Fruit fly (Drosophila melanogaster) whole organism, embryonic: ENCODE measurements around the gene Glut3.

Experiments
- Asciz ChIP-seq: fragments of 200-800 bp; sonication (Bioruptor generic); optimal IDR thresholded peaks from 2 replicates; lab custom pipeline; 2017; ENCODE audit warnings: missing biosample characterization, mild to moderate bottlenecking, missing genetic modification characterization, missing genetic modification reagents
- Atf-2 ChIP-seq: fragments of 200-800 bp; sonication (Bioruptor generic); optimal IDR thresholded peaks from 2 replicates; lab custom pipeline; 2016; ENCODE audit warnings: missing biosample characterization, missing genetic modification characterization
- C15 ChIP-seq: fragments of 200-800 bp; sonication (Bioruptor generic); IDR thresholded peaks from 3 replicates; pipeline ENCODE4 v1.3.6; 2022; ENCODE audit warnings: missing biosample characterization, missing genetic modification characterization
- CG11247 ChIP-seq: fragments of 200-800 bp; sonication (Bioruptor generic); IDR thresholded peaks from 2 replicates; pipeline ENCODE4 v1.3.6; 2022; ENCODE audit warnings: missing biosample characterization, missing genetic modification characterization
- CG11456 ChIP-seq: fragments of 200-800 bp; sonication (Bioruptor generic); IDR thresholded peaks from 3 replicates; pipeline ENCODE4 v1.3.6; 2022; ENCODE audit warnings: missing biosample characterization, missing genetic modification characterization
- CG12155 ChIP-seq: fragments of 200-800 bp; sonication (Bioruptor generic); optimal IDR thresholded peaks from 3 replicates; lab custom pipeline; 2016; ENCODE audit warnings: missing biosample characterization, missing genetic modification characterization
- CG13775 ChIP-seq: fragments of 200-800 bp; sonication (Bioruptor generic); optimal IDR thresholded peaks from 3 replicates; lab custom pipeline; 2017; ENCODE audit warnings: missing biosample characterization, mild to moderate bottlenecking, missing genetic modification characterization
- CG15601 ChIP-seq: fragments of 200-800 bp; sonication (Bioruptor generic); optimal IDR thresholded peaks from 3 replicates; lab custom pipeline; 2019; ENCODE audit warnings: missing biosample characterization, mild to moderate bottlenecking, missing genetic modification characterization, moderate library complexity
- CG34376 ChIP-seq: fragments of 200-800 bp; sonication (Bioruptor generic); optimal IDR thresholded peaks from 2 replicates; lab custom pipeline; 2018; ENCODE audit warnings: missing biosample characterization, mild to moderate bottlenecking, missing genetic modification characterization
- CG4360 ChIP-seq: fragments of 200-800 bp; sonication (Bioruptor generic); IDR thresholded peaks from 2 replicates; pipeline ENCODE4 v1.3.6; 2022; ENCODE audit warnings: missing biosample characterization, missing genetic modification characterization
- CG6683 ChIP-seq: fragments of 200-800 bp; sonication (Bioruptor generic); optimal IDR thresholded peaks from 2 replicates; lab custom pipeline; 2017; ENCODE audit warnings: missing biosample characterization, mild to moderate bottlenecking, missing genetic modification characterization, missing genetic modification reagents
- CG7928 ChIP-seq: fragments of 200-800 bp; sonication (Bioruptor generic); optimal IDR thresholded peaks from 2 replicates; lab custom pipeline; 2017; ENCODE audit warnings: missing biosample characterization, mild to moderate bottlenecking, missing genetic modification characterization
- CG8388 ChIP-seq: fragments of 200-800 bp; sonication (Bioruptor generic); optimal IDR thresholded peaks from 2 replicates; lab custom pipeline; 2019; ENCODE audit warnings: missing biosample characterization, mild to moderate bottlenecking, missing genetic modification characterization, moderate library complexity
- Doc2 ChIP-seq: fragments of 200-800 bp; sonication (Bioruptor generic); IDR thresholded peaks from 2 replicates; pipeline ENCODE4 v1.3.6; 2022; ENCODE audit warnings: missing biosample characterization, missing genetic modification characterization
- ERR ChIP-seq: fragments of 200-800 bp; sonication (Bioruptor generic); optimal IDR thresholded peaks from 2 replicates; lab custom pipeline; 2016; ENCODE audit warnings: missing biosample characterization, missing genetic modification characterization
- Ets65A ChIP-seq: fragments of 200-800 bp; sonication (Bioruptor generic); peaks from one replicate; lab custom pipeline; 2016; ENCODE audit warnings: missing biosample characterization, missing genetic modification characterization
- HLH4C ChIP-seq: fragments of 200-800 bp; sonication (Bioruptor generic); IDR thresholded peaks from 3 replicates; pipeline ENCODE4 v1.3.6; 2022; ENCODE audit warnings: missing biosample characterization, missing genetic modification characterization; ENCODE audit not compliant: partially characterized antibody
- Hey ChIP-seq: fragments of 200-800 bp; sonication (Bioruptor generic); optimal IDR thresholded peaks from 3 replicates; lab custom pipeline; 2018; ENCODE audit warnings: missing biosample characterization, mild to moderate bottlenecking, missing genetic modification characterization
- Med ChIP-seq: fragments of 200-800 bp; sonication (Bioruptor generic); peaks from one replicate; lab custom pipeline; 2016; ENCODE audit warnings: missing biosample characterization, missing genetic modification characterization, mild to moderate bottlenecking, inconsistent platforms, moderate library complexity
- Nf-YB ChIP-seq: fragments of 200-800 bp; sonication (Bioruptor generic); optimal IDR thresholded peaks from 3 replicates; lab custom pipeline; 2019; ENCODE audit warnings: missing biosample characterization, mild to moderate bottlenecking, missing genetic modification characterization, moderate library complexity
- amos ChIP-seq: fragments of 200-800 bp; sonication (Bioruptor generic); IDR thresholded peaks from 2 replicates; pipeline ENCODE4 v1.3.6; 2022; ENCODE audit warnings: missing biosample characterization, missing genetic modification characterization; ENCODE audit not compliant: partially characterized antibody
- bowl ChIP-seq: fragments of 200-800 bp; sonication (Bioruptor generic); IDR thresholded peaks from 2 replicates; pipeline ENCODE4 v1.3.6; 2022; ENCODE audit warnings: missing biosample characterization, missing genetic modification characterization
- cad ChIP-seq: fragments of >200 bp; optimal IDR thresholded peaks from 2 replicates; lab custom pipeline; 2017; ENCODE audit warnings: missing biosample characterization, missing genetic modification characterization
- hb ChIP-seq: fragments of 200-800 bp; sonication (Bioruptor generic); IDR thresholded peaks from 3 replicates; pipeline ENCODE4 v1.3.6; 2022; ENCODE audit warnings: missing biosample characterization, missing genetic modification characterization; ENCODE audit not compliant: partially characterized antibody
- lmd ChIP-seq: fragments of 200-800 bp; sonication (Bioruptor generic); IDR thresholded peaks from 2 replicates; pipeline ENCODE4 v1.3.6; 2022; ENCODE audit warnings: missing biosample characterization, missing genetic modification characterization
- otp ChIP-seq: fragments of 200-800 bp; sonication (Bioruptor generic); IDR thresholded peaks from 3 replicates; pipeline ENCODE4, ENCODE4 v1.3.6; 2022; ENCODE audit warnings: missing biosample characterization, missing genetic modification characterization
- p53 ChIP-seq: fragments of 200-800 bp; sonication (Bioruptor generic); optimal IDR thresholded peaks from 2 replicates; lab custom pipeline; 2016; ENCODE audit warnings: missing biosample characterization, missing genetic modification characterization
- sc ChIP-seq, 3 experiments: fragments of >200 bp in 2 of 3; fragments of 200-800 bp in 1 of 3; sonication (Bioruptor generic) in 1 of 3; optimal IDR thresholded peaks; 2 replicates in 2 of 3; 3 replicates in 1 of 3; lab custom pipeline; 2017; ENCODE audit warnings: mild to moderate bottlenecking in 1 of 3, missing biosample characterization in 1 of 3, missing genetic modification characterization in 1 of 3, missing genetic modification reagents in 1 of 3
- stwl ChIP-seq: fragments of 200-800 bp; sonication (Bioruptor generic); optimal IDR thresholded peaks from 3 replicates; lab custom pipeline; 2018; ENCODE audit warnings: missing biosample characterization, mild to moderate bottlenecking, missing genetic modification characterization, moderate library complexity
- tll ChIP-seq, 2 experiments: fragments of 200-800 bp in 1 of 2; fragments of >200 bp in 1 of 2; sonication (Bioruptor generic) in 1 of 2; optimal IDR thresholded peaks; 2 replicates each; lab custom pipeline; 2017 to 2019; ENCODE audit warnings: missing biosample characterization in 2 of 2, missing genetic modification characterization in 2 of 2, mild to moderate bottlenecking in 1 of 2, moderate library complexity in 1 of 2
- tup ChIP-seq: fragments of 200-800 bp; sonication (Bioruptor generic); optimal IDR thresholded peaks from 2 replicates; lab custom pipeline; 2016; ENCODE audit warnings: missing biosample characterization, mild to moderate bottlenecking, missing genetic modification characterization, moderate library complexity
- wdn ChIP-seq: fragments of 200-800 bp; sonication (Bioruptor generic); IDR thresholded peaks from 2 replicates; pipeline ENCODE4 v1.3.6; 2022; ENCODE audit warnings: missing biosample characterization, missing genetic modification characterization
- wor ChIP-seq: fragments of 200-800 bp; sonication (Bioruptor generic); IDR thresholded peaks from 2 replicates; pipeline ENCODE4 v1.3.6; 2022; ENCODE audit warnings: missing biosample characterization, missing genetic modification characterization
- zen ChIP-seq: fragments of 200-800 bp; sonication (Bioruptor generic); optimal IDR thresholded peaks from 3 replicates; lab custom pipeline; 2018; ENCODE audit warnings: missing biosample characterization, mild to moderate bottlenecking, missing genetic modification characterization, moderate library complexity

Gene Glut3

DNA sequence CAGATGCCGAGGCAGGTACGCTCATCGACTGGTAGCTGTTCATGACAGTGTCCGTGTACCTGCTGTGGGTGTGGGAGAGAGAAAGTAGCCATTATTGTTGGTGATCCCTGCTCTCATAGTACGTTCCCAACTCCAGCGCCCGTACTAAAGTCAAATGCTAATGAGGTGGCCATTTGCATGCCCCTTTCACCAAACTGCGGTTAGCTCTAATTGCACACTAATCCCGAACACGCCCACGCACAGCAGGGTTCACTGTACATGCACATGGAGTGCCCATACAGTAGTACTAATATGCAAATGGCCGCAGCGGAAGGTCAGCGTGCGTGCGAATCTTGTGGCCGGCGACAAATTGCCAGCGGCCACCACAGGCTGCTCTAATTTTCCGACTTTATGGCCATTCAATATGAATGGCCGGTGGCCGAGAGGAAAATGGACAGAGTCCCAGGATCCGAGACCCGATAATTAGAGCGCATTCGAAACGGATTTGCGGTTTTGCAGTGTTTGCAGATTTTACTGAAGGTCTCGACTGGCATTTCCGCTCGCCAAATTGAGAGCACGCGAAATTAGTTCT is 38.2 kb downstream of the Glut3 start (continued):
- TF ChIP-seq Atf-2 = no peak
- TF ChIP-seq CG7928 (GFP tag; lab: Kevin White, UChicago) = no peak
- no peak for TF ChIP-seq C15
- peak in 1 of 2 experiments; percentile 99 for TF ChIP-seq tll (GFP tag; optimal IDR thresholded peaks at IDR 0.05; lab: Kevin White, UChicago)
- no peak for TF ChIP-seq Asciz
- no peak for TF ChIP-seq CG11456
- no peak for TF ChIP-seq lmd (GFP tag; lab: Robert Waterston, UW)
- TF ChIP-seq Med (GFP tag; lab: Kevin White, UChicago) = peak; percentile 56
- TF ChIP-seq wor = no peak
- no peak for TF ChIP-seq tup (GFP tag; lab: Kevin White, UChicago)
- no peak for TF ChIP-seq sc (optimal IDR thresholded peaks at IDR 0.05; lab: Kevin White, UChicago)
- no peak for TF ChIP-seq sc (GFP tag; optimal IDR thresholded peaks at IDR 0.05; lab: Kevin White, UChicago)
- no peak for TF ChIP-seq p53 (GFP tag; lab: Kevin White, UChicago)
- TF ChIP-seq bowl (GFP tag; lab: Robert Waterston, UW) = no peak
- no peak for TF ChIP-seq CG15601 (tag; lab: Kevin White, UChicago)
- no peak for TF ChIP-seq wdn
- no peak for TF ChIP-seq Hey (tag; lab: Kevin White, UChicago)
- peak; percentile 93 for TF ChIP-seq cad (GFP tag; lab: Kevin White, UChicago)
- TF ChIP-seq CG12155 (GFP tag; lab: Kevin White, UChicago) = no peak
- TF ChIP-seq ERR (GFP tag; lab: Kevin White, UChicago) = no peak
- no peak for TF ChIP-seq Doc2 (GFP tag; lab: Robert Waterston, UW)
- no peak for TF ChIP-seq CG34376 (GFP tag; lab: Kevin White, UChicago)
- TF ChIP-seq otp (GFP tag; lab: Robert Waterston, UW) = no peak
- TF ChIP-seq Nf-YB (GFP tag; lab: Kevin White, UChicago) = no peak
- TF ChIP-seq hb (GFP tag; lab: Robert Waterston, UW) = no peak
- no peak for TF ChIP-seq HLH4C (GFP tag; lab: Robert Waterston, UW)

DNA sequence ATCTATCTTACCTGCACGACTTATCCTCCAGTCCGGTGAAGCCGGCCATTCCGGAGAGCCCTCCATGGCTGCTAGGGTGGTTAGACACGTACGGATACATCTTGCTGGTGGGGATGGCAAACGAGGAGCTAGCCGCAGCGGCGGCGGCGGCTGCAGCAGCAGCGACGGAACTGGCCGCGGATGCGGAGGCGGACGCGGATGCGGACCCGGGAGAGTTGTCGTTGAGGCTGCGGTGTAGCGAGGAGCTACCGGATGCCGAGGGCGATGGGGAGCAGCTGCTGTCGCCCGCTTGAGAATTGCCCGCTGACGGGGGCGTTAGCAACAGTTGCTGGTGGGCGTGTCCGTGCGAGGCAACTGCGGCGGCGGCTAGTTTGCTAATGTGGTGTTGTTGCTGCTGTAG is 39.0 kb downstream of the Glut3 start:
- TF ChIP-seq Med (GFP tag; lab: Kevin White, UChicago) (peak; percentile 47), CG13775 (GFP tag; lab: Kevin White, UChicago) (peak; percentile 56), amos (GFP tag; lab: Robert Waterston, UW) (peak; percentile 8; the same call in 1 of the 2 replicates), Ets65A (peak; percentile 68), sc (optimal IDR thresholded peaks at IDR 0.05; lab: Kevin White, UChicago) (no peak), sc (GFP tag; optimal IDR thresholded peaks at IDR 0.05; lab: Kevin White, UChicago) (no peak)
- TF ChIP-seq, all 482 proteins: peak for 4

DNA sequence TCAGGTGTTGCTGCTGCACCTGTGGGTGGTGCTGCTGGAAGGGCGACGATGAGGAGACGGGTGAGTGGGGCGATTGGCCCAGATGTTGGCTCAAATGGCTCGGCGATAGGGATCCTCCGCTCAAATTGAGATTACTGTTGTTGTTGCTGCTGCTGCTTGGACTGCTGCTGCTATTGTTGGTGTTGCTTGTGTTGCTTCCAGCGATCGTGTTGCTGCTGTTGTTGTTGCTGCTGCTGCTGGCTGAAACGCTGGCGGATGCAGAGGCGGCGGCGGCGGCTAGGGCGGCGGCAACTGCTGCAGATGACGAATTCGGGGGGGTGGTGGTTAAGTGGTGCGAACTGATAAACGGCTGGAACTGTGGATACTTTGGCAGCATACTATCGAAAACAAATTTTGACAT is 39.5 kb downstream of the Glut3 start:
- TF ChIP-seq CG11247 = no peak
- TF ChIP-seq CG4360 (GFP tag; lab: Robert Waterston, UW) = peak; percentile 62

DNA sequence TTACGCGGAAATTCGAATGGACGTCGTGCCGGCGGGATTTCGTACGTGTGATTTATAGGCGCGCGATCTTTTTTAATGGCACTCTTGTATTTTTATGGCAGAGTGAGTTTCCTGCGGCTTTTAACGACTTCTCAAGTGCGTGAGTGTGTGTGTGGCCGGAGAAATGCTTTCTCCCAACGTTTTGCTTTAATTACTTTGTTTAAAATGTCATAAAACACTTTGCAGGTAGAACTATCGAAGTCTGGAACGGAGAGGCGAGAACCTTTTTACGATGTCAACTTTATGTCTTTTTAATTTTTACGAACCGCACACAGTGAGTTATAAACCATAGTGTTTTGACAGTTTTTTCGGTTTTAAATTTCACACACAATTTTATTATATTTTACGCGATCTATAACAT is 41.0 kb downstream of the Glut3 start:
- TF ChIP-seq zen (peak; percentile 79), CG6683 (GFP tag; lab: Kevin White, UChicago) (no peak), tll (GFP tag; optimal IDR thresholded peaks at IDR 0.05; lab: Kevin White, UChicago) (peak in 1 of 2 experiments; percentile 64), stwl (tag; lab: Kevin White, UChicago) (no peak), CG8388 (no peak), cad (GFP tag; lab: Kevin White, UChicago) (peak; percentile 80)
